Worm (Caenorhabditis elegans) whole organism, L1 larva: Measurements from ENCODE around the gene mct-6.

Experiments used
- alr-1 ChIP-seq: fragments of 200-800 bp; sonication (Bioruptor generic); optimal IDR thresholded peaks from 2 replicates; lab custom pipeline; 2018; ENCODE audit warnings: borderline replicate concordance, mild to moderate bottlenecking, missing genetic modification characterization, missing compliant biosample characterization
- ama-1 ChIP-seq: fragments of 150-350 bp; optimal IDR thresholded peaks from 2 replicates; lab custom pipeline; 2014
- egl-13 ChIP-seq: sonication (generic microtip); optimal IDR thresholded peaks from 2 replicates; lab custom pipeline; 2016; ENCODE audit warnings: missing genotype, missing genetic modification reagents, missing genetic modification characterization, missing compliant biosample characterization
- fkh-10 ChIP-seq: sonication (generic microtip); optimal IDR thresholded peaks from 2 replicates; lab custom pipeline; 2017; ENCODE audit warnings: missing biosample characterization, missing genetic modification reagents, missing genetic modification characterization
- lin-15B ChIP-seq: fragments of 150-350 bp; sonication (generic microtip); optimal IDR thresholded peaks from 3 replicates; lab custom pipeline; 2014; ENCODE audit warnings: missing biosample characterization, missing genetic modification characterization
- mdl-1 ChIP-seq, 2 experiments: fragments of 150-350 bp; optimal IDR thresholded peaks; 2 replicates each; lab custom pipeline; 2014 to 2017; ENCODE audit warnings: missing biosample characterization in 2 of 2, missing genetic modification characterization in 2 of 2, inconsistent platforms in 1 of 2
- sox-4 ChIP-seq: sonication (generic microtip); optimal IDR thresholded peaks from 2 replicates; lab custom pipeline; 2016; ENCODE audit warnings: missing genetic modification characterization, missing compliant biosample characterization
- unc-62 ChIP-seq: fragments of 150-350 bp; optimal IDR thresholded peaks from 2 replicates; lab custom pipeline; 2014; ENCODE audit warnings: missing biosample characterization, missing genetic modification reagents, missing genetic modification characterization
- zip-4 ChIP-seq: fragments of 200-800 bp; sonication (Bioruptor generic); optimal IDR thresholded peaks from 2 replicates; lab custom pipeline; 2018; ENCODE audit warnings: mild to moderate bottlenecking, missing genetic modification characterization, moderate library complexity, missing compliant biosample characterization
- ztf-11 ChIP-seq, 2 experiments: sonication (generic microtip); optimal IDR thresholded peaks; 2 replicates each; lab custom pipeline; 2016 to 2017; ENCODE audit warnings: missing genetic modification characterization in 2 of 2, missing biosample characterization in 1 of 2, missing compliant biosample characterization in 1 of 2

DNA sequence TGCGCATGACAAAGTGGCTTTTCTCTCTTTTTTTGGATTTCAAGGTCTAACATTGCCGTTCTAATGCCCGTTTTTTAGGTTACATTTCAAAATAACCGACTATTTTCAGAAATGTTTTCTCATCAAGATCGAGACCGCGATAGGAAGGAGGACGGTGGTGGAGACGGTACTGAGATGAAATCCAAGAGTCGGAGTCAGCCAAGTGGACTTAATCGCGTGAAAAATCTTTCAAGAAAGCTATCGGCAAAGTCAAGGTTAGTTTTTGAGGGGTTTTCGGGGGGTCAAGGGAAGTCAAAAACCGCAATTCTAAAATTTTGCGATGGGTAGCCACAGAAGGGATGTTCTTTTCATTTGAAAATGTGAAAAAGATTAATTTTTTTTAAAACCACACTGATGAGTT is 25.7 kb upstream of the mct-6 start, which contains the start of gene aak-2:
- TF ChIP-seq ama-1 (lab: Kevin White, UChicago): no peak
- TF ChIP-seq egl-13: no peak
- TF ChIP-seq lin-15B (tag; lab: Kevin White, UChicago): no peak
- no peak for TF ChIP-seq ztf-11 (tag; optimal IDR thresholded peaks at IDR 0.05; lab: Kevin White, UChicago)
- no peak for TF ChIP-seq unc-62 (GFP tag; lab: Kevin White, UChicago)
- TF ChIP-seq zip-4 (GFP tag; lab: Kevin White, UChicago): no peak
- no peak for TF ChIP-seq alr-1 (tag; lab: Kevin White, UChicago)
- no peak for TF ChIP-seq fkh-10 (GFP tag; lab: Kevin White, UChicago)
- TF ChIP-seq sox-4: no peak
- no peak for TF ChIP-seq mdl-1 (tag; optimal IDR thresholded peaks at IDR 0.05; lab: Kevin White, UChicago)
